Worm (Caenorhabditis elegans) whole organism, L2 larva: ENCODE measurements around the gene C16C4.17.

Experiments used
- dmd-4 ChIP-seq: sonication (generic microtip); optimal IDR thresholded peaks from 2 replicates; lab custom pipeline; 2017; ENCODE audit warnings: missing biosample characterization, missing genetic modification characterization
- egl-27 ChIP-seq: sonication (generic microtip); optimal IDR thresholded peaks from 3 replicates; lab custom pipeline; 2017; ENCODE audit warnings: missing biosample characterization, missing genetic modification reagents, missing genetic modification characterization
- lin-39 ChIP-seq: fragments of 150-350 bp; optimal IDR thresholded peaks from 2 replicates; lab custom pipeline; 2014; ENCODE audit warnings: missing biosample characterization, missing genetic modification reagents, missing genetic modification characterization
- lsy-2 ChIP-seq, 2 experiments: fragments of 150-350 bp in 1 of 2; sonication (generic microtip) in 1 of 2; optimal IDR thresholded peaks; 2 replicates each; lab custom pipeline; 2014 to 2017; ENCODE audit warnings: missing biosample characterization in 2 of 2, missing genetic modification characterization in 2 of 2
- nhr-23 ChIP-seq: fragments of 150-350 bp; optimal IDR thresholded peaks from 2 replicates; lab custom pipeline; 2014; ENCODE audit warnings: missing biosample characterization, missing genetic modification reagents, missing genetic modification characterization
- nhr-6 ChIP-seq: fragments of 150-350 bp; optimal IDR thresholded peaks from 2 replicates; lab custom pipeline; 2014; ENCODE audit warnings: missing biosample characterization, missing genetic modification characterization
- sma-3 ChIP-seq: sonication (generic microtip); optimal IDR thresholded peaks from 2 replicates; lab custom pipeline; 2016; ENCODE audit warnings: missing genetic modification reagents, missing genetic modification characterization, missing compliant biosample characterization
- snpc-4 ChIP-seq: fragments of 150-350 bp; optimal IDR thresholded peaks from 2 replicates; lab custom pipeline; 2014; ENCODE audit warnings: missing biosample characterization, missing genetic modification characterization

DNA sequence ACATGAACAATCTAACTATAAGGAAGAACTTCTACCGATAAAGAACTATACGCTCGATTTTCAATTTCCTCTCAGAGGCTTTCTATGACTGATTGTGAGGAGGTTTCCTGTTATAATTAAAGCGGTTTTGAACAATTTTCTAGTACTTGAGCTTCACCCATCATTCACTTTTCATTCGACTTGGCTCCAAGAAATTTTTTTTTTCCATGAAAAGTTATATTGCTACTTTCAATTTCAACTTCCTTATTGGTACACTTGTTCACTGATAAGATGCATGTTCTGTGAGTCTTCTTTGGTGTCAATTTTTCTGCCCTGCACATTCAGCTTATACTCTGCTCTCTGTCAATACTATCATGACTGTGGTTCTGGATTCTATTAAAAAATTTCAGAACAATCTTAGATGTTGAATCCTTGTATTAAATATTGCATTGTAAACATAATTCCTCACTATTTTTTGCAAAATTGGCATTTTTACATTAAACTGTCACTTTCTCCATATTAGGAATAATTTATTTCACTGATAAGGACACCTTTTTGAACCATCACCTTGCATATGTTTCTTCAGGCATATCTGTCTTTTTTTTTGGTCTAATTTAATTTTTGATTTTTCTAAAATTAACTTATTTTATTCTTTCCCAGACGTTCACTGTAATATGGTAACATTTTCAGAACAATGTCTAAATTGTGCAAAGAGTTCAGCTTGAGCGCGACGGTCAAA lies 6.7 kb downstream of the C16C4.17 start, which contains the start of gene math-10:
- TF ChIP-seq snpc-4 (tag; lab: Kevin White, UChicago) = no peak
- TF ChIP-seq nhr-6 (tag; lab: Kevin White, UChicago) = no peak
- TF ChIP-seq lsy-2 (tag; optimal IDR thresholded peaks at IDR 0.05; lab: Kevin White, UChicago) = no peak
- no peak for TF ChIP-seq sma-3 (GFP tag; lab: Kevin White, UChicago)
- TF ChIP-seq dmd-4 = no peak
- no peak for TF ChIP-seq lin-39 (tag; lab: Kevin White, UChicago)
- TF ChIP-seq nhr-23 (tag; lab: Kevin White, UChicago) = no peak
- no peak for TF ChIP-seq egl-27 (tag; lab: Kevin White, UChicago)
